Worm (Caenorhabditis elegans) whole organism, early embryonic: Measurements from ENCODE around the gene Y25C1A.6.

Source experiments
- ama-1 ChIP-seq: fragments of 150-350 bp; optimal IDR thresholded peaks from 2 replicates; lab custom pipeline; 2014
- flt-1 ChIP-seq: fragments of 200-800 bp; sonication (Bioruptor generic); IDR thresholded peaks from 2 replicates; pipeline ENCODE4 v1.3.6; 2022; ENCODE audit warnings: missing genetic modification characterization, missing compliant biosample characterization
- hmbx-1 ChIP-seq: sonication (generic microtip); optimal IDR thresholded peaks from 2 replicates; lab custom pipeline; 2016; ENCODE audit warnings: mild to moderate bottlenecking, missing genetic modification characterization, missing compliant biosample characterization
- scrt-1 ChIP-seq: fragments of 200-800 bp; sonication (Bioruptor generic); IDR thresholded peaks from 2 replicates; pipeline ENCODE4 v1.3.6; 2022; ENCODE audit warnings: missing genetic modification characterization, missing compliant biosample characterization

DNA sequence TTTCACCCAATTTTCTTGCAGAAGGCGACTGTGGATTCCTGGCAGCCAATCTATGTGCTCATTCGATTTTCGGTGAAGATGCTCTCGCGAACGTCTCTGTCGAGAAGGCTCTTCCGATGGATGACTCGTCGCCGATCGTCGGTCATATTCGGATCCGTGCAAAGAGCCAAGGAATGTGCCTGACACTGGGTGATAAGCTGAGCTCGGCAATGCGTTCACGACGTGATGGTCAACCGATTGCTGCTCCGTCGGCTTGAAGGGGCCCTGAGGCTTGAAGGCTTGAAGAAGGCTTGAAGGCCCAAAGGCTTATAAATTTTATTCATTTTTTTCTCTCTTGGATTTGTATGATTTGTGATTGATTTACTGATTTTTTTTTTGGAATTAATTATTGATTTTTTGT, 26.3 kb downstream of the Y25C1A.6 start:
- TF ChIP-seq flt-1 (no peak), ama-1 (lab: Kevin White, UChicago) (no peak), scrt-1 (GFP tag; lab: Robert Waterston, UW) (no peak), hmbx-1 (tag; lab: Kevin White, UChicago) (no peak)
